Fruit fly (Drosophila melanogaster) ovary, adult (tissue): ENCODE results near the gene Drsl6.

Experiments used
- CG17801 ChIP-seq: fragments of 200-800 bp; optimal IDR thresholded peaks from 2 replicates; lab custom pipeline; 2019; ENCODE audit warnings: missing biosample characterization, mild to moderate bottlenecking, missing genetic modification characterization, moderate library complexity; ENCODE audit not compliant: partially characterized antibody

Gene Drsl6

dm6 chr3L:3337345-3337928 lies 1.2 kb upstream of the Drsl6 start:
- TF ChIP-seq CG17801, result no peak

dm6 chr3L:3335688-3336087 lies 530 bp downstream of the Drsl6 start, which contains the start of gene Drsl1:
Drsl1 (minus strand) TSS chr3L:3335788.
- TF ChIP-seq CG17801, result no peak

dm6 chr3L:3334784-3335183 lies 1.4 kb downstream of the Drsl6 start, which contains the start of gene CG14969:
CG14969 (minus strand) TSS chr3L:3334978.
- peak; percentile 37 for TF ChIP-seq CG17801

- TF ChIP-seq CG17801, result no peak
These were observed 6.5 kb downstream of the Drsl6 start, which contains the start of gene CG14961 for dm6 chr3L:3329763-3330162. CG14961 (plus strand) TSS chr3L:3330063.

- TF ChIP-seq CG17801, result no peak
These were observed 7.4 kb downstream of the Drsl6 start, which contains the start of gene Strip for dm6 chr3L:3328771-3329170. Strip (minus strand) TSS chr3L:3328871.

- peak; percentile 24 for TF ChIP-seq CG17801
These were observed 10.0 kb downstream of the Drsl6 start, which contains the start of gene Gtpx for dm6 chr3L:3325925-3326903. Gtpx (plus strand) TSS chr3L:3326265.

- no peak for TF ChIP-seq CG17801
These were observed 10.7 kb downstream of the Drsl6 start for dm6 chr3L:3325597-3325924.

dm6 chr3L:3319992-3320732 lies 16.1 kb downstream of the Drsl6 start:
- TF ChIP-seq CG17801, result no peak

dm6 chr3L:3319223-3319643 lies 17.0 kb downstream of the Drsl6 start, which contains the start of the genes PIG-C, CG12016 and Dpm2:
PIG-C (minus strand) TSS chr3L:3319232.
CG12016 (plus strand) TSS chr3L:3319555.
Dpm2 (plus strand) TSS chr3L:3319555.
- peak; percentile 50 for TF ChIP-seq CG17801

dm6 chr3L:3316441-3316840 lies 19.8 kb downstream of the Drsl6 start, which contains the start of gene Drsl5:
Drsl5 (plus strand) TSS chr3L:3316781.
- no peak for TF ChIP-seq CG17801

dm6 chr3L:3315288-3315687 lies 20.9 kb downstream of the Drsl6 start, which contains the start of gene Drsl4:
Drsl4 (plus strand) TSS chr3L:3315620.
- TF ChIP-seq CG17801, result no peak

- TF ChIP-seq CG17801, result no peak
These were observed 21.5 kb downstream of the Drsl6 start, which contains the start of gene Drsl3 for dm6 chr3L:3314696-3315095. Drsl3 (plus strand) TSS chr3L:3314996.

dm6 chr3L:3314049-3314448 lies 22.2 kb downstream of the Drsl6 start, which contains the start of gene Drsl2:
Drsl2 (plus strand) TSS chr3L:3314349.
- TF ChIP-seq CG17801, result no peak

- TF ChIP-seq CG17801, result no peak
These were observed 27.3 kb downstream of the Drsl6 start for dm6 chr3L:3308676-3309613.

dm6 chr3L:3307593-3307992 lies 28.6 kb downstream of the Drsl6 start:
- no peak for TF ChIP-seq CG17801
